Worm (Caenorhabditis elegans): ENCODE data around the gene zipt-2.3.
A peak's percentile ranks its signal among the peaks of the same experiment; 100 is the strongest.

Gene zipt-2.3

ce11 chrII:13717393-13718367 lies 2.0 kb upstream of the zipt-2.3 start:
- TF ChIP-seq T22C8.4 (GFP tag; IDR thresholded peaks at IDR 0.05) (peak; percentile 29; the same call in 1 of the 2 replicates), cog-1 (tag; optimal IDR thresholded peaks at IDR 0.05) (no peak)

ce11 chrII:13715333-13715732 lies 346 bp downstream of the zipt-2.3 start:
- TF ChIP-seq cog-1 (tag; optimal IDR thresholded peaks at IDR 0.05) (no peak), med-1 (GFP tag; optimal IDR thresholded peaks at IDR 0.05; ENCODE audit: insufficient read depth) (no peak), ref-1 (GFP tag; conservative IDR thresholded peaks at IDR 0.05) (no peak), ztf-23 (GFP tag; IDR thresholded peaks at IDR 0.05) (no peak), klf-2 (GFP tag; conservative IDR thresholded peaks at IDR 0.05) (no peak), T22C8.4 (GFP tag; IDR thresholded peaks at IDR 0.05) (no peak), flt-1 (GFP tag; IDR thresholded peaks at IDR 0.05) (no peak), ztf-29 (GFP tag; IDR thresholded peaks at IDR 0.05) (no peak; the same call in 1 of the 2 replicates), tab-1 (GFP tag; IDR thresholded peaks at IDR 0.05) (no peak)

ce11 chrII:13713239-13713638 lies 2.4 kb downstream of the zipt-2.3 start:
- TF ChIP-seq med-1 (GFP tag; optimal IDR thresholded peaks at IDR 0.05; ENCODE audit: insufficient read depth) (no peak), tab-1 (GFP tag; IDR thresholded peaks at IDR 0.05) (no peak), ztf-29 (GFP tag; IDR thresholded peaks at IDR 0.05) (no peak), cog-1 (tag; optimal IDR thresholded peaks at IDR 0.05) (no peak)

ce11 chrII:13711493-13712055 lies 4.1 kb downstream of the zipt-2.3 start:
- TF ChIP-seq cog-1 (tag; optimal IDR thresholded peaks at IDR 0.05), result no peak
- TF ChIP-seq ref-1 (GFP tag; conservative IDR thresholded peaks at IDR 0.05), result no peak
- no peak for TF ChIP-seq med-1 (GFP tag; optimal IDR thresholded peaks at IDR 0.05; ENCODE audit: insufficient read depth)
- TF ChIP-seq tab-1 (GFP tag; IDR thresholded peaks at IDR 0.05), result no peak
- no peak for TF ChIP-seq flt-1 (GFP tag; IDR thresholded peaks at IDR 0.05)
- TF ChIP-seq klf-2 (GFP tag; conservative IDR thresholded peaks at IDR 0.05), result no peak
- TF ChIP-seq T22C8.4 (GFP tag; IDR thresholded peaks at IDR 0.05), result no peak
- no peak for TF ChIP-seq ztf-29 (GFP tag; IDR thresholded peaks at IDR 0.05)
- TF ChIP-seq ztf-23 (GFP tag; IDR thresholded peaks at IDR 0.05), result no peak

- TF ChIP-seq T22C8.4 (GFP tag; IDR thresholded peaks at IDR 0.05) (no peak), ref-1 (GFP tag; conservative IDR thresholded peaks at IDR 0.05) (no peak)
Observed at ce11 chrII:13697691-13698090, 18.0 kb downstream of the zipt-2.3 start.

- TF ChIP-seq klf-2 (GFP tag; conservative IDR thresholded peaks at IDR 0.05), result no peak
- no peak for TF ChIP-seq med-1 (GFP tag; optimal IDR thresholded peaks at IDR 0.05; ENCODE audit: insufficient read depth)
- TF ChIP-seq ztf-29 (GFP tag; IDR thresholded peaks at IDR 0.05), result no peak
- no peak for TF ChIP-seq T22C8.4 (GFP tag; IDR thresholded peaks at IDR 0.05)
- TF ChIP-seq ref-1 (GFP tag; conservative IDR thresholded peaks at IDR 0.05), result no peak
- TF ChIP-seq tab-1 (GFP tag; IDR thresholded peaks at IDR 0.05), result no peak
- TF ChIP-seq cog-1 (tag; optimal IDR thresholded peaks at IDR 0.05), result no peak
- no peak for TF ChIP-seq flt-1 (GFP tag; IDR thresholded peaks at IDR 0.05)
- TF ChIP-seq ztf-23 (GFP tag; IDR thresholded peaks at IDR 0.05), result no peak
Observed at ce11 chrII:13695343-13696332, 20.0 kb downstream of the zipt-2.3 start, which contains the start of gene kqt-3. kqt-3 (plus strand) TSS chrII:13696282.

ce11 chrII:13694712-13695111 lies 21.0 kb downstream of the zipt-2.3 start, which contains the start of gene rpoa-1:
rpoa-1 (minus strand) TSS chrII:13694795.
- TF ChIP-seq cog-1 (tag; optimal IDR thresholded peaks at IDR 0.05) (no peak), klf-2 (GFP tag; conservative IDR thresholded peaks at IDR 0.05) (no peak), ztf-23 (GFP tag; IDR thresholded peaks at IDR 0.05) (no peak), tab-1 (GFP tag; IDR thresholded peaks at IDR 0.05) (no peak), ref-1 (GFP tag; conservative IDR thresholded peaks at IDR 0.05) (no peak), ztf-29 (GFP tag; IDR thresholded peaks at IDR 0.05) (no peak), T22C8.4 (GFP tag; IDR thresholded peaks at IDR 0.05) (no peak), flt-1 (GFP tag; IDR thresholded peaks at IDR 0.05) (no peak), med-1 (GFP tag; optimal IDR thresholded peaks at IDR 0.05; ENCODE audit: insufficient read depth) (no peak)

- TF ChIP-seq cog-1 (tag; optimal IDR thresholded peaks at IDR 0.05) (no peak), ztf-29 (GFP tag; IDR thresholded peaks at IDR 0.05) (no peak)
Observed at ce11 chrII:13685581-13685980, 30.1 kb downstream of the zipt-2.3 start.

- TF ChIP-seq klf-2 (GFP tag; conservative IDR thresholded peaks at IDR 0.05), result no peak
- TF ChIP-seq ztf-29 (GFP tag; IDR thresholded peaks at IDR 0.05), result no peak
- TF ChIP-seq ztf-23 (GFP tag; IDR thresholded peaks at IDR 0.05), result no peak
- TF ChIP-seq flt-1 (GFP tag; IDR thresholded peaks at IDR 0.05), result no peak
- no peak for TF ChIP-seq cog-1 (tag; optimal IDR thresholded peaks at IDR 0.05)
- TF ChIP-seq tab-1 (GFP tag; IDR thresholded peaks at IDR 0.05), result no peak
- no peak for TF ChIP-seq T22C8.4 (GFP tag; IDR thresholded peaks at IDR 0.05)
- TF ChIP-seq med-1 (GFP tag; optimal IDR thresholded peaks at IDR 0.05; ENCODE audit: insufficient read depth), result no peak
- no peak for TF ChIP-seq ref-1 (GFP tag; conservative IDR thresholded peaks at IDR 0.05)
Observed at ce11 chrII:13681063-13681462, 34.6 kb downstream of the zipt-2.3 start.

Measured in whole organism, midembryonic.